Worm (Caenorhabditis elegans) whole organism, mixed stage, embryonic: ENCODE data around the gene madf-11.

ENCODE experiments used
- blmp-1 ChIP-seq: fragments of 150-350 bp; optimal IDR thresholded peaks from 2 replicates; lab custom pipeline; 2014; ENCODE audit warnings: missing biosample characterization, missing genetic modification characterization
- ceh-43 ChIP-seq: fragments of 200-800 bp; sonication (Bioruptor generic); optimal IDR thresholded peaks from 2 replicates; lab custom pipeline; 2018; ENCODE audit warnings: mild to moderate bottlenecking, missing genetic modification characterization, moderate library complexity, missing compliant biosample characterization
- ces-1 ChIP-seq: fragments of 150-350 bp; optimal IDR thresholded peaks from 2 replicates; lab custom pipeline; 2014; ENCODE audit warnings: missing biosample characterization, missing genetic modification reagents, missing genetic modification characterization
- elt-1 ChIP-seq: sonication (generic microtip); optimal IDR thresholded peaks from 2 replicates; lab custom pipeline; 2017; ENCODE audit warnings: missing genetic modification characterization, mild to moderate bottlenecking, missing compliant biosample characterization, antibody characterized with exemption, moderate library complexity, borderline replicate concordance; ENCODE audit not compliant: insufficient read depth
- elt-3 ChIP-seq: fragments of 150-350 bp; optimal IDR thresholded peaks from 2 replicates; lab custom pipeline; 2014; ENCODE audit warnings: missing biosample characterization, missing genetic modification characterization
- flh-1 ChIP-seq: fragments of 200-800 bp; sonication (Bioruptor generic); optimal IDR thresholded peaks from 2 replicates; lab custom pipeline; 2018; ENCODE audit warnings: mild to moderate bottlenecking, missing genetic modification characterization, moderate library complexity, missing compliant biosample characterization
- lin-32 ChIP-seq: fragments of 200-800 bp; sonication (Bioruptor generic); optimal IDR thresholded peaks from 2 replicates; lab custom pipeline; 2018; ENCODE audit warnings: mild to moderate bottlenecking, missing genetic modification characterization, missing compliant biosample characterization
- lsy-2 ChIP-seq: fragments of 150-350 bp; optimal IDR thresholded peaks from 2 replicates; lab custom pipeline; 2014; ENCODE audit warnings: missing biosample characterization, missing genetic modification characterization
- nhr-2 ChIP-seq: fragments of 150-350 bp; optimal IDR thresholded peaks from 2 replicates; lab custom pipeline; 2014; ENCODE audit warnings: missing biosample characterization, missing genetic modification characterization
- nhr-237 ChIP-seq: fragments of 150-350 bp; optimal IDR thresholded peaks from 2 replicates; lab custom pipeline; 2014; ENCODE audit warnings: missing biosample characterization, missing genetic modification characterization
- nhr-28 ChIP-seq: fragments of 150-350 bp; optimal IDR thresholded peaks from 2 replicates; lab custom pipeline; 2014; ENCODE audit warnings: missing biosample characterization, missing genetic modification characterization
- snpc-4 ChIP-seq: fragments of 150-350 bp; optimal IDR thresholded peaks from 2 replicates; lab custom pipeline; 2014; ENCODE audit warnings: missing biosample characterization, missing genetic modification characterization
- unc-120 ChIP-seq: sonication (generic microtip); optimal IDR thresholded peaks from 2 replicates; lab custom pipeline; 2017; ENCODE audit warnings: missing genetic modification characterization, missing compliant biosample characterization; ENCODE audit not compliant: poor library complexity, severe bottlenecking
- zip-8 ChIP-seq: fragments of 150-350 bp; optimal IDR thresholded peaks from 2 replicates; lab custom pipeline; 2014; ENCODE audit warnings: missing biosample characterization, missing genetic modification characterization

DNA sequence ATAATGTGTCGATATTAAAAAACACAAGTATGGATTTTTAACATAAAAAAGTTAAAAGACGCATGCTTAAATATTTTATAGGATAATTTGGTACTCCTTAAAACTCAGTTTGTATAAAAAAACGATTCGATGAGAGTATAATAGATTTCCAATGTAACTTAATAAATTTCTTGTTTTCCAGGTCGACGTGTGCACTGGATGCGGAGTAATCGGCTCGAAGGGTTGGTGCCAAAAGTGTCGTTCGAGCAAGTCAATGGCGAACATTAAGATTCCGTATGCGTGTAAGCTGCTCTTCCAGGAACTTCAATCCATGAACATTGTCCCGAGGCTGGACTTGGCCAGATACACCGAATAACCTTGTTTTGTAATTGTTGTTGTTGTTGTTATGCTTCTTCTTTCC is 39.0 kb downstream of the madf-11 start:
- TF ChIP-seq ces-1 (GFP tag; lab: Kevin White, UChicago) (no peak), zip-8 (tag; lab: Kevin White, UChicago) (no peak), nhr-237 (no peak), snpc-4 (tag; lab: Kevin White, UChicago) (no peak), nhr-2 (tag; lab: Kevin White, UChicago) (no peak), elt-3 (tag; lab: Kevin White, UChicago) (no peak), lsy-2 (no peak), nhr-28 (tag; lab: Kevin White, UChicago) (no peak), blmp-1 (tag; lab: Kevin White, UChicago) (no peak), elt-1 (tag; lab: Kevin White, UChicago) (no peak), lin-32 (GFP tag; lab: Kevin White, UChicago) (no peak), unc-120 (tag; lab: Kevin White, UChicago) (no peak), ceh-43 (GFP tag; lab: Kevin White, UChicago) (no peak), flh-1 (GFP tag; lab: Kevin White, UChicago) (no peak)
